Fruit fly (Drosophila melanogaster) whole organism, embryonic: ENCODE measurements around the gene CG44476.

Experiments used
- Aef1 ChIP-seq: fragments of 200-800 bp; sonication (Bioruptor generic); IDR thresholded peaks from 3 replicates; pipeline ENCODE4 v1.3.6; 2022; ENCODE audit warnings: missing biosample characterization, missing genetic modification characterization
- Atf6 ChIP-seq: fragments of 200-800 bp; sonication (Bioruptor generic); IDR thresholded peaks from 2 replicates; pipeline ENCODE4 v1.3.6; 2022; ENCODE audit warnings: missing biosample characterization, missing genetic modification characterization
- B-H2 ChIP-seq: fragments of 200-800 bp; sonication (Bioruptor generic); optimal IDR thresholded peaks from 2 replicates; lab custom pipeline; 2018; ENCODE audit warnings: missing biosample characterization, mild to moderate bottlenecking, missing genetic modification characterization
- Bdp1 ChIP-seq: fragments of 200-800 bp; sonication (Bioruptor generic); optimal IDR thresholded peaks from 3 replicates; lab custom pipeline; 2016; ENCODE audit warnings: missing biosample characterization, missing genetic modification characterization
- CG11560 ChIP-seq: fragments of 200-800 bp; sonication (Bioruptor generic); IDR thresholded peaks from 3 replicates; pipeline ENCODE4 v1.3.6; 2022; ENCODE audit warnings: missing biosample characterization, missing genetic modification characterization
- CG1233 ChIP-seq: fragments of 200-800 bp; sonication (Bioruptor generic); optimal IDR thresholded peaks from 4 replicates; lab custom pipeline; 2018; ENCODE audit warnings: missing biosample characterization, mild to moderate bottlenecking, missing genetic modification characterization
- CG17912 ChIP-seq: fragments of 200-800 bp; sonication (Bioruptor generic); optimal IDR thresholded peaks from 2 replicates; lab custom pipeline; 2018; ENCODE audit warnings: missing biosample characterization, mild to moderate bottlenecking, missing genetic modification characterization
- CG2116 ChIP-seq: fragments of 200-800 bp; sonication (Bioruptor generic); optimal IDR thresholded peaks from 3 replicates; lab custom pipeline; 2018; ENCODE audit warnings: missing biosample characterization, mild to moderate bottlenecking, missing genetic modification characterization
- CG2199 ChIP-seq: fragments of 200-800 bp; sonication (Bioruptor generic); IDR thresholded peaks from 3 replicates; pipeline ENCODE4 v1.3.6; 2022; ENCODE audit warnings: missing biosample characterization, missing genetic modification characterization
- CG30020 ChIP-seq: fragments of 200-800 bp; optimal IDR thresholded peaks from 2 replicates; lab custom pipeline; 2019; ENCODE audit warnings: missing biosample characterization, mild to moderate bottlenecking, missing genetic modification characterization, moderate library complexity
- CG3847 ChIP-seq: fragments of 200-800 bp; sonication (Bioruptor generic); IDR thresholded peaks from 2 replicates; pipeline ENCODE4 v1.3.6; 2022; ENCODE audit warnings: missing biosample characterization, missing genetic modification characterization
- CG6854 ChIP-seq: fragments of 200-800 bp; sonication (Bioruptor generic); optimal IDR thresholded peaks from 3 replicates; lab custom pipeline; 2017; ENCODE audit warnings: missing biosample characterization, mild to moderate bottlenecking, missing genetic modification characterization
- CG8089 ChIP-seq: fragments of 200-800 bp; sonication (Bioruptor generic); optimal IDR thresholded peaks from 3 replicates; lab custom pipeline; 2016; ENCODE audit warnings: missing biosample characterization, missing genetic modification characterization
- D ChIP-seq, 2 experiments: fragments of 200-800 bp in 1 of 2; fragments of >200 bp in 1 of 2; sonication (Bioruptor generic) in 1 of 2; optimal IDR thresholded peaks; 2 replicates in 1 of 2; 3 replicates in 1 of 2; lab custom pipeline; 2017; ENCODE audit warnings: mild to moderate bottlenecking in 1 of 2, missing biosample characterization in 1 of 2, missing genetic modification characterization in 1 of 2, missing genetic modification reagents in 1 of 2
- D19A ChIP-seq: fragments of 200-800 bp; optimal IDR thresholded peaks from 3 replicates; lab custom pipeline; 2019; ENCODE audit warnings: missing biosample characterization, mild to moderate bottlenecking, missing genetic modification characterization, moderate library complexity
- Dek ChIP-seq: fragments of 200-800 bp; sonication (Bioruptor generic); optimal IDR thresholded peaks from 3 replicates; lab custom pipeline; 2019; ENCODE audit warnings: missing biosample characterization, mild to moderate bottlenecking, missing genetic modification characterization, moderate library complexity
- Doc2 ChIP-seq: fragments of 200-800 bp; sonication (Bioruptor generic); IDR thresholded peaks from 2 replicates; pipeline ENCODE4 v1.3.6; 2022; ENCODE audit warnings: missing biosample characterization, missing genetic modification characterization
- Dp ChIP-seq: fragments of 200-800 bp; sonication (Bioruptor generic); optimal IDR thresholded peaks from 2 replicates; lab custom pipeline; 2018; ENCODE audit warnings: missing biosample characterization, mild to moderate bottlenecking, missing genetic modification characterization, moderate library complexity
- Drgx ChIP-seq: fragments of 200-800 bp; sonication (Bioruptor generic); IDR thresholded peaks from 2 replicates; pipeline ENCODE4 v1.3.6; 2022; ENCODE audit warnings: missing biosample characterization, missing genetic modification characterization
- Ets97D ChIP-seq: fragments of 200-800 bp; sonication (Bioruptor generic); optimal IDR thresholded peaks from 3 replicates; lab custom pipeline; 2016; ENCODE audit warnings: missing biosample characterization, missing genetic modification characterization
- Fer3 ChIP-seq: fragments of 200-800 bp; sonication (Bioruptor generic); optimal IDR thresholded peaks from 2 replicates; lab custom pipeline; 2018; ENCODE audit warnings: missing biosample characterization, mild to moderate bottlenecking, missing genetic modification characterization, moderate library complexity
- GATAe ChIP-seq: fragments of 200-800 bp; sonication (Bioruptor generic); conservative IDR thresholded peaks from 2 replicates; pipeline ENCODE4 v1.3.6; 2022; ENCODE audit warnings: missing biosample characterization, missing genetic modification characterization
- HLHmδ ChIP-seq: fragments of 200-800 bp; sonication (Bioruptor generic); optimal IDR thresholded peaks from 2 replicates; lab custom pipeline; 2018; ENCODE audit warnings: missing biosample characterization, mild to moderate bottlenecking, missing genetic modification characterization, moderate library complexity
- MESR4 ChIP-seq: fragments of 200-800 bp; sonication (Bioruptor generic); optimal IDR thresholded peaks from 2 replicates; lab custom pipeline; 2018; ENCODE audit warnings: missing biosample characterization, mild to moderate bottlenecking, missing genetic modification characterization, moderate library complexity
- Meics ChIP-seq: fragments of 200-800 bp; sonication (Bioruptor generic); optimal IDR thresholded peaks from 2 replicates; lab custom pipeline; 2017; ENCODE audit warnings: missing biosample characterization, mild to moderate bottlenecking, missing genetic modification characterization
- Oaz ChIP-seq: fragments of 200-800 bp; sonication (Bioruptor generic); IDR thresholded peaks from 2 replicates; pipeline ENCODE4 v1.3.6; 2022; ENCODE audit warnings: missing biosample characterization, missing genetic modification characterization
- Pdp1 ChIP-seq, 2 experiments: fragments of 200-800 bp; sonication (Bioruptor generic); optimal IDR thresholded peaks; 3 replicates each; lab custom pipeline; 2016; ENCODE audit warnings: missing biosample characterization in 2 of 2, missing genetic modification characterization in 2 of 2, mild to moderate bottlenecking in 1 of 2, moderate library complexity in 1 of 2
- Ptx1 ChIP-seq: fragments of 200-800 bp; sonication (Bioruptor generic); IDR thresholded peaks from 2 replicates; pipeline ENCODE4 v1.3.6; 2022; ENCODE audit warnings: missing biosample characterization, missing genetic modification characterization
- ash1 ChIP-seq: fragments of 200-800 bp; sonication (Bioruptor generic); optimal IDR thresholded peaks from 2 replicates; lab custom pipeline; 2018; ENCODE audit warnings: missing biosample characterization, mild to moderate bottlenecking, missing genetic modification characterization
- chm ChIP-seq: fragments of 200-800 bp; sonication (Bioruptor generic); IDR thresholded peaks from 2 replicates; pipeline ENCODE4 v1.3.6; 2022; ENCODE audit warnings: missing biosample characterization, missing genetic modification characterization
- ci ChIP-seq: fragments of 200-800 bp; sonication (Bioruptor generic); IDR thresholded peaks from 3 replicates; pipeline ENCODE4 v1.3.6; 2022; ENCODE audit warnings: missing biosample characterization, missing genetic modification characterization
- gro ChIP-seq: fragments of 200-800 bp; sonication (Bioruptor generic); optimal IDR thresholded peaks from 2 replicates; lab custom pipeline; 2016; ENCODE audit warnings: missing biosample characterization, missing genetic modification characterization
- gsb ChIP-seq: fragments of 200-800 bp; sonication (Bioruptor generic); IDR thresholded peaks from 2 replicates; pipeline ENCODE4 v1.3.6; 2022; ENCODE audit warnings: missing biosample characterization, missing genetic modification characterization
- ham ChIP-seq: fragments of 200-800 bp; sonication (Bioruptor generic); IDR thresholded peaks from 2 replicates; pipeline ENCODE4 v1.3.6; 2022; ENCODE audit warnings: missing biosample characterization, missing genetic modification characterization
- hbn ChIP-seq: fragments of 200-800 bp; sonication (Bioruptor generic); IDR thresholded peaks from 2 replicates; pipeline ENCODE4 v1.3.6; 2022; ENCODE audit warnings: missing biosample characterization, missing genetic modification characterization; ENCODE audit not compliant: partially characterized antibody
- hth ChIP-seq: fragments of >200 bp; optimal IDR thresholded peaks from 2 replicates; lab custom pipeline; 2017; ENCODE audit warnings: inconsistent platforms
- lab ChIP-seq: fragments of 200-800 bp; sonication (Bioruptor generic); optimal IDR thresholded peaks from 3 replicates; lab custom pipeline; 2017; ENCODE audit warnings: missing biosample characterization, missing genetic modification characterization, mild to moderate bottlenecking, moderate library complexity, missing genetic modification reagents
- nom ChIP-seq: fragments of 200-800 bp; sonication (Bioruptor generic); optimal IDR thresholded peaks from 2 replicates; lab custom pipeline; 2017; ENCODE audit warnings: missing biosample characterization, missing genetic modification characterization, mild to moderate bottlenecking, moderate library complexity, missing genetic modification reagents
- pho ChIP-seq: fragments of 200-800 bp; sonication (Bioruptor generic); optimal IDR thresholded peaks from 2 replicates; lab custom pipeline; 2016; ENCODE audit warnings: missing biosample characterization, missing genetic modification characterization
- rib ChIP-seq: fragments of 200-800 bp; sonication (Bioruptor generic); IDR thresholded peaks from 2 replicates; pipeline ENCODE4 v1.3.6; 2022; ENCODE audit warnings: missing biosample characterization, missing genetic modification characterization
- sc ChIP-seq, 3 experiments: fragments of >200 bp in 2 of 3; fragments of 200-800 bp in 1 of 3; sonication (Bioruptor generic) in 1 of 3; optimal IDR thresholded peaks; 2 replicates in 2 of 3; 3 replicates in 1 of 3; lab custom pipeline; 2017; ENCODE audit warnings: mild to moderate bottlenecking in 1 of 3, missing biosample characterization in 1 of 3, missing genetic modification characterization in 1 of 3, missing genetic modification reagents in 1 of 3
- schlank ChIP-seq: fragments of 200-800 bp; sonication (Bioruptor generic); optimal IDR thresholded peaks from 2 replicates; lab custom pipeline; 2018; ENCODE audit warnings: missing biosample characterization, mild to moderate bottlenecking, missing genetic modification characterization
- sd ChIP-seq: fragments of 200-800 bp; sonication (Bioruptor generic); optimal IDR thresholded peaks from 3 replicates; lab custom pipeline; 2018; ENCODE audit warnings: missing biosample characterization, mild to moderate bottlenecking, missing genetic modification characterization, moderate library complexity
- tll ChIP-seq, 2 experiments: fragments of 200-800 bp in 1 of 2; fragments of >200 bp in 1 of 2; sonication (Bioruptor generic) in 1 of 2; optimal IDR thresholded peaks; 2 replicates each; lab custom pipeline; 2017 to 2019; ENCODE audit warnings: missing biosample characterization in 2 of 2, missing genetic modification characterization in 2 of 2, mild to moderate bottlenecking in 1 of 2, moderate library complexity in 1 of 2
- twi ChIP-seq: fragments of 200-800 bp; optimal IDR thresholded peaks from 2 replicates; lab custom pipeline; 2019; ENCODE audit warnings: missing biosample characterization, mild to moderate bottlenecking, missing genetic modification characterization, moderate library complexity
- tx ChIP-seq: fragments of 200-800 bp; sonication (Bioruptor generic); optimal IDR thresholded peaks from 2 replicates; lab custom pipeline; 2016; ENCODE audit warnings: missing biosample characterization, missing genetic modification characterization
- wek ChIP-seq: fragments of 200-800 bp; sonication (Bioruptor generic); optimal IDR thresholded peaks from 3 replicates; lab custom pipeline; 2018; ENCODE audit warnings: missing biosample characterization, mild to moderate bottlenecking, missing genetic modification characterization, moderate library complexity
- z ChIP-seq: fragments of 200-800 bp; sonication (Bioruptor generic); IDR thresholded peaks from 3 replicates; pipeline ENCODE4 v1.3.6; 2022; ENCODE audit warnings: missing biosample characterization, missing genetic modification characterization

Gene CG44476

dm6 chr2L:18121367-18122230, 8.6 kb upstream of the CG44476 start (continued):
- no peak for TF ChIP-seq MESR4
- TF ChIP-seq CG1233 (GFP tag; lab: Kevin White, UChicago), result peak; percentile 22
- TF ChIP-seq CG2116 (GFP tag; lab: Kevin White, UChicago), result no peak
- TF ChIP-seq D (optimal IDR thresholded peaks at IDR 0.05; lab: Kevin White, UChicago), result no peak
- TF ChIP-seq D (GFP tag; optimal IDR thresholded peaks at IDR 0.05; lab: Kevin White, UChicago), result peak; percentile 30
- no peak for TF ChIP-seq sd (tag; lab: Kevin White, UChicago)
- TF ChIP-seq CG6854 (GFP tag; lab: Kevin White, UChicago), result no peak
- 0 out of 3 replicates have a peak, but pooled peaks have one; percentile 17 for TF ChIP-seq ci (GFP tag; lab: Robert Waterston, UW)
- no peak for TF ChIP-seq sc (optimal IDR thresholded peaks at IDR 0.05; lab: Kevin White, UChicago)
- TF ChIP-seq sc (GFP tag; optimal IDR thresholded peaks at IDR 0.05; lab: Kevin White, UChicago), result no peak
- TF ChIP-seq schlank (tag; lab: Kevin White, UChicago), result no peak
- no peak for TF ChIP-seq HLHmδ (GFP tag; lab: Kevin White, UChicago)
- TF ChIP-seq Atf6 (GFP tag; lab: Robert Waterston, UW), result no peak
- no peak for TF ChIP-seq GATAe
- TF ChIP-seq Oaz (GFP tag; lab: Robert Waterston, UW), result no peak
- TF ChIP-seq Aef1 (GFP tag; lab: Robert Waterston, UW), result no peak
- peak; percentile 11 for TF ChIP-seq Meics (GFP tag; lab: Kevin White, UChicago)
- no peak for TF ChIP-seq Dp (GFP tag; lab: Kevin White, UChicago)
- TF ChIP-seq z (GFP tag; lab: Robert Waterston, UW), result no peak
- TF ChIP-seq Bdp1 (GFP tag; lab: Kevin White, UChicago), result no peak
- TF ChIP-seq Fer3, result peak; percentile 19
- no peak for TF ChIP-seq CG2199 (GFP tag; lab: Robert Waterston, UW)
- peak; percentile 15 for TF ChIP-seq gro (GFP tag; lab: Kevin White, UChicago)
- TF ChIP-seq D19A (tag; lab: Kevin White, UChicago), result no peak
- TF ChIP-seq wek (GFP tag; lab: Kevin White, UChicago), result no peak
- peak; percentile 26 for TF ChIP-seq tx (GFP tag; lab: Kevin White, UChicago)
- no peak for TF ChIP-seq Dek
- no peak for TF ChIP-seq tll (GFP tag; optimal IDR thresholded peaks at IDR 0.05; lab: Kevin White, UChicago)
- no peak for TF ChIP-seq CG8089 (GFP tag; lab: Kevin White, UChicago)
- no peak for TF ChIP-seq ash1 (GFP tag; lab: Kevin White, UChicago)
- TF ChIP-seq chm, result no peak
- TF ChIP-seq nom, result peak; percentile 91
- no peak for TF ChIP-seq B-H2 (GFP tag; lab: Kevin White, UChicago)
- TF ChIP-seq Ptx1, result peak; percentile 59
- TF ChIP-seq gsb (GFP tag; lab: Robert Waterston, UW), result no peak
- TF ChIP-seq CG30020 (tag; lab: Kevin White, UChicago), result no peak
- TF ChIP-seq CG17912, result no peak
- TF ChIP-seq hth (lab: Kevin White, UChicago), result no peak
- TF ChIP-seq rib, result no peak
- TF ChIP-seq twi (tag; lab: Kevin White, UChicago), result no peak
- TF ChIP-seq ham, result no peak
- TF ChIP-seq Doc2, result no peak
- TF ChIP-seq CG11560, result 0 out of 3 replicates have a peak, but pooled peaks have one; percentile 15
- 0 out of 2 replicates have a peak, but pooled peaks have one; percentile 38 for TF ChIP-seq CG3847
- TF ChIP-seq Ets97D, result peak; percentile 14
- TF ChIP-seq pho (GFP tag; lab: Kevin White, UChicago), result peak; percentile 17
- peak in 1 of 2 experiments; percentile 55 for TF ChIP-seq Pdp1 (GFP tag; optimal IDR thresholded peaks at IDR 0.05; lab: Kevin White, UChicago)
- peak; percentile 68 for TF ChIP-seq lab (GFP tag; lab: Kevin White, UChicago)
- TF ChIP-seq hbn (GFP tag; lab: Robert Waterston, UW), result no peak
- TF ChIP-seq Drgx, result peak; percentile 97
